Fruit fly (Drosophila melanogaster): Measurements from ENCODE around the gene Scsalpha1.

Scsalpha1 gene

DNA sequence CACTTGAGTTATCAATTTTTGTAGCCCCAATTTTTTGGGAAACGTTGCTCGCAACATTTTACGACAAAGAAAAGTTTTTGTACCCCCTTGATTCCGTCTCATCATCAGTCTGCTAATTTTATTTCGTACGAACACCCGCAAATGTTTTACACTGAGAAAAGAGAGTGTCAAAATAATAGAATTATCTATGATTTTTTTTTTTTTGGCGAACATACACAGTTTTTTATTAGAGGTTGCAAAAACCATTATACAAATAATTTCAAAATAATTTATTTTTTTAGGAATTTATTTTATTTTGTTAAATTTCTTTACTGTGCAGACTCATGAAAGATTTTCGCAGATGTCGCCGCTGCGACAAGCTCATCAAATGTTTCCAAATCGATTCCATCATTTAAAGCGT, 15.5 kb upstream of the Scsalpha1 start (continued):
- no peak for TF ChIP-seq so (GFP tag; IDR thresholded peaks at IDR 0.05)
- no peak for TF ChIP-seq CG31388 (GFP tag; optimal IDR thresholded peaks at IDR 0.05)
- peak; percentile 38; the same call in 1 of the 2 replicates for TF ChIP-seq CG14014 (GFP tag; IDR thresholded peaks at IDR 0.05)
- TF ChIP-seq Dfd (GFP tag; optimal IDR thresholded peaks at IDR 0.05), result no peak
- peak; percentile 18 for TF ChIP-seq CG2678 (tag; optimal IDR thresholded peaks at IDR 0.05)
- TF ChIP-seq CG6689 (GFP tag; IDR thresholded peaks at IDR 0.05), result peak; percentile 34
- TF ChIP-seq CG10543 (GFP tag; optimal IDR thresholded peaks at IDR 0.05), result no peak
- TF ChIP-seq Rx (GFP tag; IDR thresholded peaks at IDR 0.05), result 0 out of 2 replicates have a peak, but pooled peaks have one; percentile 5
- peak; percentile 42 for TF ChIP-seq Sox102F (GFP tag; optimal IDR thresholded peaks at IDR 0.05)
- no peak for TF ChIP-seq Scr (GFP tag; IDR thresholded peaks at IDR 0.05; ENCODE audit: partially characterized antibody)
- TF ChIP-seq CG7357 (GFP tag; IDR thresholded peaks at IDR 0.05), result no peak
- peak; percentile 28 for TF ChIP-seq CG30403 (GFP tag; optimal IDR thresholded peaks at IDR 0.05)
- TF ChIP-seq CG31441 (GFP tag; IDR thresholded peaks at IDR 0.05), result 0 out of 2 replicates have a peak, but pooled peaks have one; percentile 9
- TF ChIP-seq D19A (tag; optimal IDR thresholded peaks at IDR 0.05), result peak; percentile 27
- 0 out of 3 replicates have a peak, but pooled peaks have one; percentile 11 for TF ChIP-seq CG17361 (GFP tag; IDR thresholded peaks at IDR 0.05)
- TF ChIP-seq CG11696 (GFP tag; IDR thresholded peaks at IDR 0.05), result no peak
- TF ChIP-seq CG15269 (tag; optimal IDR thresholded peaks at IDR 0.05), result peak; percentile 28
- no peak for TF ChIP-seq CG7963 (GFP tag; IDR thresholded peaks at IDR 0.05; ENCODE audit: partially characterized antibody)
- TF ChIP-seq gem (tag; optimal IDR thresholded peaks at IDR 0.05), result peak; percentile 51
- TF ChIP-seq sisA (GFP tag; IDR thresholded peaks at IDR 0.05), result no peak
- TF ChIP-seq BtbVII (GFP tag; optimal IDR thresholded peaks at IDR 0.05), result no peak

dm6 chr3L:3799766-3800165, 14.2 kb upstream of the Scsalpha1 start:
- TF ChIP-seq Drgx (GFP tag; IDR thresholded peaks at IDR 0.05) (peak; percentile 47; the same call in 1 of the 2 replicates), row (GFP tag; IDR thresholded peaks at IDR 0.05) (peak; percentile 9; the same call in 1 of the 3 replicates), zen (tag; optimal IDR thresholded peaks at IDR 0.05) (no peak), grau (tag; optimal IDR thresholded peaks at IDR 0.05) (peak; percentile 16)

DNA sequence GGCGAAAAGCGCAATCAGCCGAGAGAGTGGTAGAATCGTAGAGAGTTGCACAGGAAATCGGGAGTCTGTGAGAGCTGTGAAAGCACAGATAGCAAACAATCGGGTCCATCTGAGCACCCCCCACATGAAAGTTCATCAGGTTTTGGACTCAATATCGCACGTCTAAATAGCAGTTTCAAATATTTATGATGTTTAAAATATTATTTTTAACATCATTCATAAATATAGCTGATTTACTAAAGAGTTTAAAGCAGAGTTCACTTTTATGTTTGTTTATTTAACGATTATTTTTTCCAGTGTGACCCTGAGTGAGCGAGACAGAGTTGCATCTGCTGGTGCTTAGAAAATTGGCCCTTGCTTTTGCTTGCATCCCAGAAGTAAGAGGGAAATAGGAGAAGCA, 12.7 kb upstream of the Scsalpha1 start:
- no peak for TF ChIP-seq Lpt (GFP tag; optimal IDR thresholded peaks at IDR 0.05)
- no peak for TF ChIP-seq Side (GFP tag; optimal IDR thresholded peaks at IDR 0.05)
- no peak for TF ChIP-seq CG3995 (GFP tag; optimal IDR thresholded peaks at IDR 0.05)
- TF ChIP-seq mld (GFP tag; IDR thresholded peaks at IDR 0.05; ENCODE audit: partially characterized antibody), result no peak
- TF ChIP-seq CG4282 (GFP tag; optimal IDR thresholded peaks at IDR 0.05), result no peak
- TF ChIP-seq CG18599 (GFP tag; optimal IDR thresholded peaks at IDR 0.05), result peak; percentile 83
- no peak for TF ChIP-seq CG9215 (GFP tag; IDR thresholded peaks at IDR 0.05)
- no peak for TF ChIP-seq CG7786 (GFP tag; optimal IDR thresholded peaks at IDR 0.05)
- TF ChIP-seq HLH54F (GFP tag; optimal IDR thresholded peaks at IDR 0.05), result no peak
- peak; percentile 53 for TF ChIP-seq CG2678 (tag; optimal IDR thresholded peaks at IDR 0.05)
- TF ChIP-seq Awh (GFP tag; IDR thresholded peaks at IDR 0.05), result no peak
- TF ChIP-seq kay (GFP tag; optimal IDR thresholded peaks at IDR 0.05), result no peak
- TF ChIP-seq lab (GFP tag; optimal IDR thresholded peaks at IDR 0.05), result peak; percentile 79
- TF ChIP-seq Xrp1 (GFP tag; IDR thresholded peaks at IDR 0.05), result no peak
- no peak for TF ChIP-seq CG16815 (GFP tag; optimal IDR thresholded peaks at IDR 0.05)
- no peak for TF ChIP-seq CG5245 (GFP tag; optimal IDR thresholded peaks at IDR 0.05)
- TF ChIP-seq tin (GFP tag; optimal IDR thresholded peaks at IDR 0.05), result no peak
- no peak for TF ChIP-seq CG8281 (tag; optimal IDR thresholded peaks at IDR 0.05)
- no peak for TF ChIP-seq Dp (GFP tag; optimal IDR thresholded peaks at IDR 0.05)
- TF ChIP-seq Hmr (GFP tag; optimal IDR thresholded peaks at IDR 0.05), result peak; percentile 63
- TF ChIP-seq vfl (GFP tag; optimal IDR thresholded peaks at IDR 0.05), result no peak
- no peak for TF ChIP-seq Elba2 (GFP tag; optimal IDR thresholded peaks at IDR 0.05)
- TF ChIP-seq vvl (GFP tag; IDR thresholded peaks at IDR 0.05), result 0 out of 2 replicates have a peak, but pooled peaks have one; percentile 19
- no peak for TF ChIP-seq CG11504 (tag; optimal IDR thresholded peaks at IDR 0.05)
- TF ChIP-seq otp (GFP tag; IDR thresholded peaks at IDR 0.05), result no peak
- TF ChIP-seq Rfx (GFP tag; IDR thresholded peaks at IDR 0.05), result 0 out of 2 replicates have a peak, but pooled peaks have one; percentile 13

Data from whole organism, embryonic.